Worm (Caenorhabditis elegans) whole organism, midembryonic: ENCODE measurements around the gene ZK632.4.

Experiments
- T22C8.4 ChIP-seq: fragments of 200-800 bp; sonication (Bioruptor generic); IDR thresholded peaks from 2 replicates; pipeline ENCODE4 v1.3.6; 2022; ENCODE audit warnings: missing genetic modification characterization, missing compliant biosample characterization
- cog-1 ChIP-seq: sonication (generic microtip); optimal IDR thresholded peaks from 2 replicates; lab custom pipeline; 2016; ENCODE audit warnings: missing genetic modification characterization, missing compliant biosample characterization
- flt-1 ChIP-seq: fragments of 200-800 bp; sonication (Bioruptor generic); IDR thresholded peaks from 2 replicates; pipeline ENCODE4 v1.3.6; 2022; ENCODE audit warnings: missing genetic modification characterization, missing compliant biosample characterization
- klf-2 ChIP-seq: fragments of 200-800 bp; sonication (Bioruptor generic); conservative IDR thresholded peaks from 2 replicates; pipeline ENCODE4 v1.3.6; 2022; ENCODE audit warnings: missing genetic modification reagents, missing genetic modification characterization, missing compliant biosample characterization
- med-1 ChIP-seq: sonication (generic microtip); optimal IDR thresholded peaks from 2 replicates; lab custom pipeline; 2017; ENCODE audit warnings: missing genetic modification characterization, mild to moderate bottlenecking, missing compliant biosample characterization, antibody characterized with exemption, missing genetic modification reagents; ENCODE audit not compliant: insufficient read depth
- ref-1 ChIP-seq: fragments of 200-800 bp; sonication (Bioruptor generic); conservative IDR thresholded peaks from 2 replicates; pipeline ENCODE4 v1.3.6; 2022; ENCODE audit warnings: missing genetic modification reagents, missing genetic modification characterization, missing compliant biosample characterization
- tab-1 ChIP-seq: fragments of 200-800 bp; sonication (Bioruptor generic); IDR thresholded peaks from 2 replicates; pipeline ENCODE4 v1.3.6; 2022; ENCODE audit warnings: missing genetic modification characterization, missing compliant biosample characterization
- ztf-23 ChIP-seq: fragments of 200-800 bp; sonication (Bioruptor generic); IDR thresholded peaks from 2 replicates; pipeline ENCODE4 v1.3.6; 2022; ENCODE audit warnings: missing genetic modification reagents, missing genetic modification characterization, missing compliant biosample characterization
- ztf-29 ChIP-seq: fragments of 200-800 bp; sonication (Bioruptor generic); IDR thresholded peaks from 2 replicates; pipeline ENCODE4 v1.3.6; 2022; ENCODE audit warnings: missing genetic modification reagents, missing genetic modification characterization, missing compliant biosample characterization

The ZK632.4 gene

ce11 chrIII:9802045-9802444 lies 5.2 kb downstream of the ZK632.4 start:
- TF ChIP-seq tab-1 (GFP tag; lab: Robert Waterston, UW): no peak
- no peak for TF ChIP-seq ref-1 (GFP tag; lab: Robert Waterston, UW)
- TF ChIP-seq flt-1 (GFP tag; lab: Robert Waterston, UW): no peak
- no peak for TF ChIP-seq cog-1 (tag; lab: Kevin White, UChicago)
- TF ChIP-seq med-1 (GFP tag; lab: Kevin White, UChicago): no peak
- TF ChIP-seq klf-2: no peak
- no peak for TF ChIP-seq ztf-29 (GFP tag; lab: Robert Waterston, UW)
- no peak for TF ChIP-seq T22C8.4 (GFP tag; lab: Robert Waterston, UW)
- no peak for TF ChIP-seq ztf-23 (GFP tag; lab: Robert Waterston, UW)

- TF ChIP-seq T22C8.4 (GFP tag; lab: Robert Waterston, UW) (no peak), klf-2 (no peak), flt-1 (GFP tag; lab: Robert Waterston, UW) (no peak), ztf-23 (GFP tag; lab: Robert Waterston, UW) (no peak), ref-1 (GFP tag; lab: Robert Waterston, UW) (no peak), med-1 (GFP tag; lab: Kevin White, UChicago) (no peak), ztf-29 (GFP tag; lab: Robert Waterston, UW) (no peak), tab-1 (GFP tag; lab: Robert Waterston, UW) (no peak), cog-1 (tag; lab: Kevin White, UChicago) (no peak)
Measured at ce11 chrIII:9798478-9799157, 8.6 kb downstream of the ZK632.4 start, which contains the start of gene ZK632.2. ZK632.2 (plus strand) TSS chrIII:9799107.

ce11 chrIII:9796448-9796847 lies 10.8 kb downstream of the ZK632.4 start, which contains the start of gene srxa-10:
srxa-10 (minus strand) TSS chrIII:9796548.
- TF ChIP-seq T22C8.4 (GFP tag; lab: Robert Waterston, UW) (no peak), tab-1 (GFP tag; lab: Robert Waterston, UW) (no peak), klf-2 (no peak), med-1 (GFP tag; lab: Kevin White, UChicago) (no peak), ztf-29 (GFP tag; lab: Robert Waterston, UW) (no peak), cog-1 (tag; lab: Kevin White, UChicago) (no peak), ztf-23 (GFP tag; lab: Robert Waterston, UW) (no peak), ref-1 (GFP tag; lab: Robert Waterston, UW) (no peak), flt-1 (GFP tag; lab: Robert Waterston, UW) (no peak)

- TF ChIP-seq ref-1 (GFP tag; lab: Robert Waterston, UW) (no peak), flt-1 (GFP tag; lab: Robert Waterston, UW) (no peak), ztf-23 (GFP tag; lab: Robert Waterston, UW) (no peak), ztf-29 (GFP tag; lab: Robert Waterston, UW) (no peak), klf-2 (no peak), cog-1 (tag; lab: Kevin White, UChicago) (no peak), T22C8.4 (GFP tag; lab: Robert Waterston, UW) (no peak), med-1 (GFP tag; lab: Kevin White, UChicago) (no peak), tab-1 (GFP tag; lab: Robert Waterston, UW) (no peak)
Measured at ce11 chrIII:9793592-9794417, 13.4 kb downstream of the ZK632.4 start, which contains the start of the genes R10E11.9 and mcm-6. R10E11.9 (minus strand) TSS chrIII:9793642. mcm-6 (plus strand) TSS chrIII:9794367.

- no peak for TF ChIP-seq flt-1 (GFP tag; lab: Robert Waterston, UW)
Measured at ce11 chrIII:9789607-9790073, 17.6 kb downstream of the ZK632.4 start, which contains the start of gene R10E11.5. R10E11.5 (minus strand) TSS chrIII:9789657.

- TF ChIP-seq T22C8.4 (GFP tag; lab: Robert Waterston, UW) (no peak), cog-1 (tag; lab: Kevin White, UChicago) (no peak), med-1 (GFP tag; lab: Kevin White, UChicago) (no peak), ref-1 (GFP tag; lab: Robert Waterston, UW) (no peak)
Measured at ce11 chrIII:9789083-9789482, 18.2 kb downstream of the ZK632.4 start.

- TF ChIP-seq flt-1 (GFP tag; lab: Robert Waterston, UW): no peak
- TF ChIP-seq ztf-29 (GFP tag; lab: Robert Waterston, UW): no peak
- no peak for TF ChIP-seq ztf-23 (GFP tag; lab: Robert Waterston, UW)
- no peak for TF ChIP-seq ref-1 (GFP tag; lab: Robert Waterston, UW)
- TF ChIP-seq med-1 (GFP tag; lab: Kevin White, UChicago): no peak
- no peak for TF ChIP-seq klf-2
- TF ChIP-seq tab-1 (GFP tag; lab: Robert Waterston, UW): no peak
- no peak for TF ChIP-seq cog-1 (tag; lab: Kevin White, UChicago)
- TF ChIP-seq T22C8.4 (GFP tag; lab: Robert Waterston, UW): no peak
Measured at ce11 chrIII:9786776-9787175, 20.5 kb downstream of the ZK632.4 start.

- TF ChIP-seq ztf-23 (GFP tag; lab: Robert Waterston, UW) (no peak), tab-1 (GFP tag; lab: Robert Waterston, UW) (no peak), T22C8.4 (GFP tag; lab: Robert Waterston, UW) (no peak), ztf-29 (GFP tag; lab: Robert Waterston, UW) (no peak), flt-1 (GFP tag; lab: Robert Waterston, UW) (no peak), ref-1 (GFP tag; lab: Robert Waterston, UW) (no peak), cog-1 (tag; lab: Kevin White, UChicago) (no peak), med-1 (GFP tag; lab: Kevin White, UChicago) (no peak), klf-2 (no peak)
Measured at ce11 chrIII:9783133-9783590, 24.1 kb downstream of the ZK632.4 start.
